Worm (Caenorhabditis elegans): ENCODE results near the gene arrd-15.

The arrd-15 gene

DNA sequence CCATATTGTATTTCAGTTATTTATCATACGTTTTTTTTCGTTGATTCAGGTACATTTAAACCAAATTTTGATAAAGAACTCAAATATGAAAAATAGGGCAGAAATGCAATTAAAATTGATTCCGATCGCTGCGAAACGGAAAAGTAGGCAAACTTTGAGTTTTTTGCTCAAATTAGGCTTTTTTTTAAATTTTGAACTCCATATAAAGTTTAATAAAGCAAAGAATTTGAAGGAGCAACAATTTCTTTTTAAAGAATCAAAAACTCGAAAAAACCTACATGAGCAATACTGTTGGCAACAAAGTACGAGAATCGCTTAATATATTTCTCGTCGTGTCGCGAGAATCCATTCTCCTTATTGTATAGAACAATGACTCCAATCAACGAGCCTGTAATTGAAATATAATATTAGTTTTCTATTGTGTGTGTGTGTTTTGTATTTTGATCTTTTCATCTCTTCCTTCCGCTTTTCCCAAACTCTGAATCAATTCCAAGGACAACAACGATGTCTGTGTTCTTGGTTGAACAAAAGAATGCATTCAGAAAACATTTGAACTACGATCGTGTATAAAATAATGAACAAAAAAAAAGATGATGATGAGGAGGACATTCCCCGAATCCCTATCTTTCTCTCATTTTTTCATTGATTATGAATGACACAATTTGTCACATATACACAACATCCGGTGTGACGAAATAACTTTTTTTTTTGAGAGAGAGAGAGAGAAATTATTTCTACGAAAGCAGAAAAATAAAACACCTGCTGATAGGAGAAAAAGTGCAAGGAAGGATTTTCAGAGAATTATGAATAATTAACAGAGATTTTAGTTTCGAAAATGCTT lies 48.9 kb downstream of the arrd-15 start:
- TF ChIP-seq odd-2 (tag; optimal IDR thresholded peaks at IDR 0.05) (no peak), pqm-1 (tag; optimal IDR thresholded peaks at IDR 0.05) (no peak), ceh-18 (tag; optimal IDR thresholded peaks at IDR 0.05) (no peak), pros-1 (tag; optimal IDR thresholded peaks at IDR 0.05) (no peak), nhr-232 (tag; optimal IDR thresholded peaks at IDR 0.05) (no peak), hlh-13 (GFP tag; optimal IDR thresholded peaks at IDR 0.05) (no peak), lim-6 (tag; optimal IDR thresholded peaks at IDR 0.05) (no peak), eyg-1 (tag; optimal IDR thresholded peaks at IDR 0.05) (no peak), K02D7.2 (tag; optimal IDR thresholded peaks at IDR 0.05) (no peak), fkh-6 (tag; optimal IDR thresholded peaks at IDR 0.05) (no peak), ceh-45 (GFP tag; IDR thresholded peaks at IDR 0.05) (no peak), ceh-9 (tag; optimal IDR thresholded peaks at IDR 0.05) (no peak), tbx-7 (tag; optimal IDR thresholded peaks at IDR 0.05) (no peak), elt-4 (tag; optimal IDR thresholded peaks at IDR 0.05) (no peak), ceh-24 (tag; optimal IDR thresholded peaks at IDR 0.05) (no peak), tbx-2 (tag; optimal IDR thresholded peaks at IDR 0.05) (no peak)

DNA sequence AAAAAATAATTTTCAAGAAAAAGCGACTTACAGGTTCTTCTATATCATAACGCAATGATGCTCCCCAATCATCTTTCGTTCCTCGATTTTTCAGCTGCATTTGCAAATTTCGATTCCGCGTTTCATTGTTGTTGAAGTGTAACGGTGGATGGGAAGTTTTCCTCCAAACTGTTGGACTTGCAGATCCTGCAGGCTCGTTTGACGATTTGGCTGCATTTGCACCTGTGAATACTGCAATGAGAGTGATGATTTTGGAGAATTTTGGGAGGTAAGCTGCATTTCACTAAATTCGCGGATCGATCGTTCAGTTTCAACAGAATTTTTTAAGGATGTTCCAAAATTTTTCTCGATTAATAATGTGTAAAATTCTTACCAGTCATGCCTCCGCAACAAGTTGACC lies 51.1 kb downstream of the arrd-15 start:
- no peak for TF ChIP-seq ceh-34 (tag; optimal IDR thresholded peaks at IDR 0.05)
- no peak for TF ChIP-seq npax-4 (tag; optimal IDR thresholded peaks at IDR 0.05)
- TF ChIP-seq elt-2 (tag; optimal IDR thresholded peaks at IDR 0.05): no peak
- TF ChIP-seq pha-2 (tag; optimal IDR thresholded peaks at IDR 0.05): no peak
- TF ChIP-seq ceh-14 (tag; optimal IDR thresholded peaks at IDR 0.05): no peak

DNA sequence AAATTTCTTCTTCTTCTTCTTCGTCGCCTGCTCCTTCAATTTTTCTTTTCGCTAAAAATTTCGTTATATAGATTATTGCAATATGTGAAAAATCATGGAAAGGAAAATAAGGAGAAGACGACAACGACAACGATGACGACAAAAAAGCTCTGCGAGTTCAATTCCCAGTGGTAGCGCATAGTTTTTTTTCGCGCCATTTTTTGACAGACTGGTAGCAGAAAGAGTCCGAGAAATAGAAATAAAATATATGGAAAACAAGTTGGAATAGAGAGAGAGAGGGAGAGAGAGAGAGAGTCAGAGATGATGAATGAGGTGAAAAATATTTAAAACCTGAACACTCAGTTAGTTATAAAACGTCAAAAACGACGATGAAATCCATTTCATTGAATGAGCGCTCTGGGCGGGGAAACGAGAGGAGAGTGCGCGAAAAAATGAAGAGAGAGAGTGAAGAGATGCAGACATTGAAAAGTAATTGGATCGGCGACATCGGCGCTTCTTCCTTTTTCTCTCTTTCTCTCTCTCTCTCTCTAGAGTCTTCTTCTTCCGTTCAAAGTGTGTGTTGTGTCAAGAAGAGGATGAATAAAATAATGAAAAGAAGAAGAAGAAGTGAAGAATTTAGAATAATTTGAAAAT lies 52.1 kb downstream of the arrd-15 start, which contains the start of gene pde-2:
Gene pde-2 (minus strand): TSS at position 51 of the 633 bp plus-strand sequence.
- TF ChIP-seq C08G9.2 (tag; optimal IDR thresholded peaks at IDR 0.05) (no peak), unc-42 (tag; optimal IDR thresholded peaks at IDR 0.05) (peak; percentile 97), C38D4.7 (GFP tag; optimal IDR thresholded peaks at IDR 0.05) (no peak), gmeb-2 (tag; optimal IDR thresholded peaks at IDR 0.05) (no peak), tbx-7 (tag; optimal IDR thresholded peaks at IDR 0.05) (no peak), ceh-14 (tag; optimal IDR thresholded peaks at IDR 0.05) (peak; percentile 1), fkh-6 (tag; optimal IDR thresholded peaks at IDR 0.05) (no peak), sox-4 (tag; optimal IDR thresholded peaks at IDR 0.05) (no peak), unc-3 (GFP tag; conservative IDR thresholded peaks at IDR 0.05) (no peak), unc-3 (tag; optimal IDR thresholded peaks at IDR 0.05) (no peak), fkh-10 (GFP tag; optimal IDR thresholded peaks at IDR 0.05) (no peak), npax-4 (tag; optimal IDR thresholded peaks at IDR 0.05) (no peak), madf-2 (tag; optimal IDR thresholded peaks at IDR 0.05) (no peak), Y22D7AL.16 (tag; optimal IDR thresholded peaks at IDR 0.05) (no peak), ztf-16 (tag; optimal IDR thresholded peaks at IDR 0.05) (no peak), ceh-34 (tag; optimal IDR thresholded peaks at IDR 0.05) (peak; percentile 75), F13H6.1 (tag; optimal IDR thresholded peaks at IDR 0.05) (no peak), che-1 (tag; optimal IDR thresholded peaks at IDR 0.05) (no peak), syd-9 (tag; optimal IDR thresholded peaks at IDR 0.05) (no peak), sox-2 (GFP tag; IDR thresholded peaks at IDR 0.05) (no peak), unc-86 (tag; optimal IDR thresholded peaks at IDR 0.05) (no peak), ceh-31 (tag; optimal IDR thresholded peaks at IDR 0.05) (peak; percentile 61), mec-3 (tag; optimal IDR thresholded peaks at IDR 0.05; ENCODE audit: borderline replicate concordance) (no peak), ceh-2 (tag; optimal IDR thresholded peaks at IDR 0.05) (no peak), ceh-24 (tag; optimal IDR thresholded peaks at IDR 0.05) (no peak), ceh-30 (tag; optimal IDR thresholded peaks at IDR 0.05) (no peak), ets-4 (tag; optimal IDR thresholded peaks at IDR 0.05) (no peak), ceh-6 (GFP tag; optimal IDR thresholded peaks at IDR 0.05) (no peak), nhr-11 (tag; optimal IDR thresholded peaks at IDR 0.05) (no peak), elt-2 (tag; optimal IDR thresholded peaks at IDR 0.05) (no peak), ceh-22 (tag; optimal IDR thresholded peaks at IDR 0.05) (no peak), pqm-1 (tag; optimal IDR thresholded peaks at IDR 0.05) (no peak), dve-1 (tag; optimal IDR thresholded peaks at IDR 0.05) (no peak), eyg-1 (tag; optimal IDR thresholded peaks at IDR 0.05) (no peak), hlh-6 (tag; optimal IDR thresholded peaks at IDR 0.05) (no peak), hlh-8 (tag; optimal IDR thresholded peaks at IDR 0.05) (no peak)
